Worm (Caenorhabditis elegans): ENCODE results near the gene sdz-9.

ce11 chrII:2779253-2779652, 5.8 kb upstream of the sdz-9 start, which contains the start of gene F08D12.3:
- no peak for TF ChIP-seq nhr-11 (tag; optimal IDR thresholded peaks at IDR 0.05)
- no peak for TF ChIP-seq lsy-2 (tag; optimal IDR thresholded peaks at IDR 0.05)
- TF ChIP-seq tag-97 (GFP tag; IDR thresholded peaks at IDR 0.05) = no peak
- TF ChIP-seq unc-62 (GFP tag; optimal IDR thresholded peaks at IDR 0.05 in 1 of 2) = no peak
- TF ChIP-seq unc-62 (tag; optimal IDR thresholded peaks at IDR 0.05) = no peak

Measured in whole organism, L4 larva.